Worm (Caenorhabditis elegans): ENCODE results near the gene Y57G7A.1.

- TF ChIP-seq W03F9.2 (tag; optimal IDR thresholded peaks at IDR 0.05): no peak
- peak; percentile 19 for TF ChIP-seq him-1 (tag; optimal IDR thresholded peaks at IDR 0.05)
- TF ChIP-seq dao-5 (tag; optimal IDR thresholded peaks at IDR 0.05): no peak
Measured at ce11 chrII:1338196-1338595, 39.9 kb downstream of the Y57G7A.1 start.

Measured in whole organism, L4/young adult.